Fruit fly (Drosophila melanogaster) whole organism, pupa: ENCODE results near the gene Ugt303B3.

Source experiments
- CG10348 ChIP-seq: fragments of 200-800 bp; sonication (Bioruptor generic); IDR thresholded peaks from 2 replicates; pipeline ENCODE4 v1.3.6; 2022; ENCODE audit warnings: missing biosample characterization, missing genetic modification characterization
- CG12605 ChIP-seq: fragments of 200-800 bp; sonication (Bioruptor generic); IDR thresholded peaks from 2 replicates; pipeline ENCODE4 v1.3.6; 2022; ENCODE audit warnings: missing biosample characterization, missing genetic modification characterization
- CG13204 ChIP-seq: fragments of 200-800 bp; sonication (Bioruptor generic); optimal IDR thresholded peaks from 2 replicates; lab custom pipeline; 2018; ENCODE audit warnings: missing biosample characterization, mild to moderate bottlenecking, missing genetic modification characterization, moderate library complexity
- CG14655 ChIP-seq: fragments of 200-800 bp; sonication (Bioruptor generic); optimal IDR thresholded peaks from 3 replicates; lab custom pipeline; 2017; ENCODE audit warnings: mild to moderate bottlenecking, missing biosample characterization, missing genetic modification reagents, missing genetic modification characterization
- CG15710 ChIP-seq: fragments of 200-800 bp; sonication (Bioruptor generic); optimal IDR thresholded peaks from 2 replicates; lab custom pipeline; 2018; ENCODE audit warnings: missing biosample characterization, mild to moderate bottlenecking, missing genetic modification characterization, moderate library complexity
- CG17806 ChIP-seq: fragments of 200-800 bp; sonication (Bioruptor generic); optimal IDR thresholded peaks from 2 replicates; lab custom pipeline; 2018; ENCODE audit warnings: missing biosample characterization, mild to moderate bottlenecking, missing genetic modification characterization, moderate library complexity
- CG32121 ChIP-seq: fragments of 200-800 bp; sonication (Bioruptor generic); IDR thresholded peaks from 2 replicates; pipeline ENCODE4 v1.3.6; 2022; ENCODE audit warnings: missing biosample characterization, missing genetic modification characterization
- CG34367 ChIP-seq: fragments of 200-800 bp; sonication (Bioruptor generic); optimal IDR thresholded peaks from 2 replicates; lab custom pipeline; 2018; ENCODE audit warnings: missing biosample characterization, mild to moderate bottlenecking, missing genetic modification characterization
- CG4496 ChIP-seq: fragments of 200-800 bp; sonication (Bioruptor generic); IDR thresholded peaks from 3 replicates; pipeline ENCODE4 v1.3.6; 2022; ENCODE audit warnings: missing biosample characterization, missing genetic modification characterization
- CG8159 ChIP-seq: fragments of 200-800 bp; sonication (Bioruptor generic); optimal IDR thresholded peaks from 3 replicates; lab custom pipeline; 2018; ENCODE audit warnings: missing biosample characterization, mild to moderate bottlenecking, missing genetic modification characterization, moderate library complexity
- CG8301 ChIP-seq: fragments of 200-800 bp; sonication (Bioruptor generic); optimal IDR thresholded peaks from 2 replicates; lab custom pipeline; 2018; ENCODE audit warnings: missing biosample characterization, mild to moderate bottlenecking, missing genetic modification characterization
- CG9948 ChIP-seq: fragments of 200-800 bp; sonication (Bioruptor generic); optimal IDR thresholded peaks from 2 replicates; lab custom pipeline; 2018; ENCODE audit warnings: missing biosample characterization, mild to moderate bottlenecking, missing genetic modification characterization, moderate library complexity
- D1 ChIP-seq: fragments of 200-800 bp; sonication (Bioruptor generic); optimal IDR thresholded peaks from 2 replicates; lab custom pipeline; 2018; ENCODE audit warnings: missing biosample characterization, mild to moderate bottlenecking, missing genetic modification characterization, moderate library complexity
- EcR ChIP-seq: fragments of 200-800 bp; sonication (Bioruptor generic); optimal IDR thresholded peaks from 3 replicates; lab custom pipeline; 2019; ENCODE audit warnings: missing biosample characterization, missing genetic modification characterization, mild to moderate bottlenecking, moderate library complexity, missing genetic modification reagents
- Ets98B ChIP-seq: fragments of 200-800 bp; sonication (Bioruptor generic); IDR thresholded peaks from 2 replicates; pipeline ENCODE4 v1.3.6; 2022; ENCODE audit warnings: missing biosample characterization, missing genetic modification characterization
- Pif1A ChIP-seq: fragments of 200-800 bp; sonication (Bioruptor generic); optimal IDR thresholded peaks from 3 replicates; lab custom pipeline; 2016; ENCODE audit warnings: missing biosample characterization, missing genetic modification characterization
- Pif1B ChIP-seq: fragments of 200-800 bp; sonication (Bioruptor generic); optimal IDR thresholded peaks from 3 replicates; lab custom pipeline; 2016; ENCODE audit warnings: missing biosample characterization, missing genetic modification characterization
- Snoo ChIP-seq: fragments of 200-800 bp; sonication (Bioruptor generic); optimal IDR thresholded peaks from 3 replicates; lab custom pipeline; 2017; ENCODE audit warnings: missing biosample characterization, mild to moderate bottlenecking, missing genetic modification characterization, inconsistent platforms
- fd96Ca ChIP-seq: fragments of 200-800 bp; sonication (Bioruptor generic); IDR thresholded peaks from 3 replicates; pipeline ENCODE4 v1.3.6; 2022; ENCODE audit warnings: missing biosample characterization, missing genetic modification characterization
- gl ChIP-seq: fragments of 200-800 bp; sonication (Bioruptor generic); optimal IDR thresholded peaks from 2 replicates; lab custom pipeline; 2018; ENCODE audit warnings: missing biosample characterization, mild to moderate bottlenecking, missing genetic modification characterization
- rn ChIP-seq: fragments of 200-800 bp; sonication (Bioruptor generic); IDR thresholded peaks from 2 replicates; pipeline ENCODE4 v1.3.6; 2022; ENCODE audit warnings: missing biosample characterization, missing genetic modification characterization

Gene Ugt303B3

DNA sequence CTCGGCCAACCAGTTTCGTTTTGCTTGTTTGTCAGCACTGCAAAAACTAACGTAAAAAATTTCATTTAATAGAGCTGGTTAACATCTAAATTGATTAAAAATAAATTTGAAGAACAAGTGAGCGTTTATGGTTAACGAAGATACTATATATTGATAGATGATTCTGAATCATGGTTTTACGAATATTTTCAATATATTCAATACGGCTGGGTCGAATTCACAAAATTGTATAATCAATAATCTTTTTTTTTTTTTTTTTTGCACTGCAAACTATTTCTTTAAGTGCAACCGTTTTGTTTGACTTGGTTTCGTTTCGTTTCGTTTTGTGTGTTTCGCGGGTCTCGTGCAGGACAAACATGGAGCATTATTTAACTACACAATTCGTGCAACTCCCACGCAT lies 29.8 kb downstream of the Ugt303B3 start:
- TF ChIP-seq CG12605 (GFP tag; lab: Robert Waterston, UW) (no peak), CG32121 (peak; percentile 66), CG15710 (tag; lab: Kevin White, UChicago) (no peak), CG17806 (tag; lab: Kevin White, UChicago) (peak; percentile 1), Ets98B (peak; percentile 55), Snoo (peak; percentile 10), fd96Ca (GFP tag; lab: Robert Waterston, UW) (no peak), gl (tag; lab: Kevin White, UChicago) (no peak), Pif1A (GFP tag; lab: Kevin White, UChicago) (peak; percentile 45), EcR (GFP tag; lab: Kevin White, UChicago) (no peak), CG34367 (tag; lab: Kevin White, UChicago) (no peak), CG14655 (GFP tag; lab: Kevin White, UChicago) (peak; percentile 72), CG8159 (no peak), CG9948 (tag; lab: Kevin White, UChicago) (peak; percentile 34), rn (no peak), CG8301 (peak; percentile 56), D1 (no peak), CG13204 (GFP tag; lab: Kevin White, UChicago) (no peak), CG10348 (GFP tag; lab: Robert Waterston, UW) (no peak), CG4496 (GFP tag; lab: Robert Waterston, UW) (0 out of 3 replicates have a peak, but pooled peaks have one; percentile 40), Pif1B (peak; percentile 38)

dm6 chr3R:23503511-23503910 lies 31.1 kb downstream of the Ugt303B3 start:
- TF ChIP-seq gl (tag; lab: Kevin White, UChicago) (no peak), rn (no peak), CG12605 (GFP tag; lab: Robert Waterston, UW) (no peak), EcR (GFP tag; lab: Kevin White, UChicago) (no peak), CG9948 (tag; lab: Kevin White, UChicago) (no peak), D1 (no peak), Pif1B (no peak), Ets98B (no peak), CG8301 (no peak), fd96Ca (GFP tag; lab: Robert Waterston, UW) (no peak), CG32121 (no peak), CG10348 (GFP tag; lab: Robert Waterston, UW) (no peak), CG15710 (tag; lab: Kevin White, UChicago) (no peak), CG4496 (GFP tag; lab: Robert Waterston, UW) (no peak), CG14655 (GFP tag; lab: Kevin White, UChicago) (no peak), Snoo (no peak), CG17806 (tag; lab: Kevin White, UChicago) (no peak), CG34367 (tag; lab: Kevin White, UChicago) (no peak)
- TF ChIP-seq, all 21 proteins: peak for 0

DNA sequence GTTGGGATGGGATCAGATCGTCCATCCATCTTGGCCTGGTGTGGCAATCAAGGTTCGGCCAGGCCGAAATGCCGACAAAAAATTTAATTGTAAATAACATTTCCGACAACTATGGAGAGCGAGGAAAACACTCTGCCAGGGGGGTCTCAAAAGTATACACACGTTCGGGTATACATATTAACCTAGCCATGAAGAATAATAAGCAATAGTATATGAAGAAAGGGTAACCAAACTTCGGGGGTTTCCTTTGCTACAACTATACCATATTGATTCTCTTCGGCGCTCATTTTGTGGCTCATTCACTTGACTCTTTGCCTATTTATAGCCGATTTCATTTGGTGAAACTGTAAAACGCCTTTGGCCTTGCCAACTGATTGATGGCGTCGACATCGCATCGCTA lies 37.3 kb downstream of the Ugt303B3 start:
- no peak for TF ChIP-seq CG12605 (GFP tag; lab: Robert Waterston, UW)
- TF ChIP-seq CG10348 (GFP tag; lab: Robert Waterston, UW), result no peak
- TF ChIP-seq CG8159, result peak; percentile 8
- no peak for TF ChIP-seq CG14655 (GFP tag; lab: Kevin White, UChicago)
- TF ChIP-seq CG32121, result no peak
- no peak for TF ChIP-seq gl (tag; lab: Kevin White, UChicago)

DNA sequence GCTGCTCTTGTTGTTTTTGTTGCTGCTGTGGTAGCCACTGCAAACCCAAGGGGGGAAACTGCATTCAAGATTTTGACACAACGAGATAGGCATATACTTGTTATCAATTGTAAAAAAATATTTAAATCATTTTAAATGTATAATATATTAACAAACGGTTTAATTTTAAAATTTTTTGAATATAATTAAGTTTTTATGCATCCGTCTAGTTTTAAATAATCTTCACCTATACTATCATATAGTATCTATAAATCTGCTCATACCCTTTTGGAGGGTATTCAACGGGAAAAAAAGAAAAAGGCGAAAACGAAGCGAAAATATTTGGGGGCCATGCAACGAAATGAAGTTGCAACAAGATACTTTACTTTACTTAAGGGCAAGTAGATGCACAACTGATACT lies 38.1 kb downstream of the Ugt303B3 start:
- no peak for TF ChIP-seq rn
- TF ChIP-seq Pif1B, result peak; percentile 36
- TF ChIP-seq CG4496 (GFP tag; lab: Robert Waterston, UW), result no peak
- TF ChIP-seq CG8159, result peak; percentile 59
- peak; percentile 50 for TF ChIP-seq CG15710 (tag; lab: Kevin White, UChicago)
- peak; percentile 42 for TF ChIP-seq CG17806 (tag; lab: Kevin White, UChicago)
- TF ChIP-seq CG12605 (GFP tag; lab: Robert Waterston, UW), result no peak
- TF ChIP-seq CG9948 (tag; lab: Kevin White, UChicago), result peak; percentile 2
- TF ChIP-seq fd96Ca (GFP tag; lab: Robert Waterston, UW), result no peak
- peak; percentile 71 for TF ChIP-seq Snoo

- TF ChIP-seq CG17806 (tag; lab: Kevin White, UChicago) (no peak), gl (tag; lab: Kevin White, UChicago) (no peak), CG13204 (GFP tag; lab: Kevin White, UChicago) (no peak), EcR (GFP tag; lab: Kevin White, UChicago) (no peak), CG12605 (GFP tag; lab: Robert Waterston, UW) (no peak), Snoo (no peak), CG4496 (GFP tag; lab: Robert Waterston, UW) (no peak), fd96Ca (GFP tag; lab: Robert Waterston, UW) (no peak), CG8159 (no peak), Pif1B (no peak), CG32121 (no peak), CG34367 (tag; lab: Kevin White, UChicago) (no peak), Ets98B (no peak), CG14655 (GFP tag; lab: Kevin White, UChicago) (no peak), CG15710 (tag; lab: Kevin White, UChicago) (no peak), CG10348 (GFP tag; lab: Robert Waterston, UW) (no peak), CG8301 (no peak), D1 (no peak), rn (no peak)
These were observed 47.4 kb downstream of the Ugt303B3 start, which contains the start of gene Ir94h for dm6 chr3R:23487201-23487600. Gene Ir94h (plus strand): TSS chr3R:23487501.

DNA sequence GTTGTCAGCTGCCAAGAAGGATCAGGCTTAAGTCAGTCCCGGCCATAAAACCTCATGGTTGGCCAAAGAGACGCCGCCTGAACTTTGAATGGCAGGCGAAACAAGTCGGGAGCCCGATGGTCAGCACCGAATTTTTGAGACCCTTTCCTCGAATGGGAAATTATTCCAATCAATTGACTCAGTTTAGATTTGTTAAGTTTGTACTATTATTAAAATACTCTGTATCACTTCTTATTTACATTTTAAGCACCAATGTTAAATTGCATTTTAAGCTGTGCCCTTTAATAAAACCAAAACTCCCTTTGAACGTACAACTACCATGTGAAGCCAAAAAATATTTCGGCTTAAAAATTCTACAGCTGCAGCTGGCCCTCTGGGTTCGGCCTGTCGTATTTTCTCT lies 47.8 kb downstream of the Ugt303B3 start:
- TF ChIP-seq CG15710 (tag; lab: Kevin White, UChicago), result peak; percentile 13
- TF ChIP-seq Snoo, result peak; percentile 85
- no peak for TF ChIP-seq CG8301
- TF ChIP-seq Pif1B, result peak; percentile 57
- TF ChIP-seq Pif1A (GFP tag; lab: Kevin White, UChicago), result peak; percentile 64
- peak; percentile 31 for TF ChIP-seq CG8159
